Worm (Caenorhabditis elegans) whole organism, young adult: ENCODE measurements around the gene Y94A7B.11.

Experiments used
- C06A6.2 ChIP-seq: fragments of 200-800 bp; sonication (Bioruptor generic); conservative IDR thresholded peaks from 2 replicates; pipeline ENCODE4 v1.3.6; 2022; ENCODE audit warnings: missing genetic modification characterization, missing compliant biosample characterization
- F33H1.4 ChIP-seq: fragments of 200-800 bp; sonication (Bioruptor generic); IDR thresholded peaks from 2 replicates; pipeline ENCODE4 v1.3.6; 2022; ENCODE audit warnings: missing genetic modification reagents, missing genetic modification characterization, missing compliant biosample characterization
- F39B2.1 ChIP-seq: fragments of 200-800 bp; sonication (Bioruptor generic); IDR thresholded peaks from 2 replicates; pipeline ENCODE4 v1.3.6; 2022; ENCODE audit warnings: missing genetic modification reagents, missing genetic modification characterization, missing compliant biosample characterization
- F57A8.1 ChIP-seq: fragments of 200-800 bp; sonication (Bioruptor generic); optimal IDR thresholded peaks from 2 replicates; lab custom pipeline; 2018; ENCODE audit warnings: mild to moderate bottlenecking, missing genetic modification characterization, moderate library complexity, missing compliant biosample characterization
- ZK185.1 ChIP-seq: sonication (generic microtip); optimal IDR thresholded peaks from 2 replicates; lab custom pipeline; 2016; ENCODE audit warnings: mild to moderate bottlenecking, missing genetic modification characterization, missing compliant biosample characterization; ENCODE audit not compliant: poor library complexity, severe bottlenecking
- attf-5 ChIP-seq: fragments of 200-800 bp; sonication (Bioruptor generic); optimal IDR thresholded peaks from 2 replicates; lab custom pipeline; 2018; ENCODE audit warnings: mild to moderate bottlenecking, missing genetic modification characterization, missing compliant biosample characterization
- bed-2 ChIP-seq: fragments of 200-800 bp; sonication (Bioruptor generic); IDR thresholded peaks from 2 replicates; pipeline ENCODE4 v1.3.6; 2022; ENCODE audit warnings: missing genetic modification reagents, missing genetic modification characterization, missing compliant biosample characterization
- cebp-1 ChIP-seq, 2 experiments: fragments of 200-800 bp in 1 of 2; sonication (Bioruptor generic) in 1 of 2; sonication (generic microtip) in 1 of 2; IDR thresholded peaks in 1 of 2; optimal IDR thresholded peaks in 1 of 2; 2 replicates each; pipeline versions ENCODE4 v1.3.6 to Lab custom; 2017 to 2022; ENCODE audit warnings: missing compliant biosample characterization in 2 of 2, missing genetic modification characterization in 2 of 2, mild to moderate bottlenecking in 1 of 2, missing genetic modification reagents in 1 of 2, moderate library complexity in 1 of 2
- ceh-100 ChIP-seq: fragments of 200-800 bp; sonication (Bioruptor generic); IDR thresholded peaks from 2 replicates; pipeline ENCODE4 v1.3.6; 2022; ENCODE audit warnings: missing genetic modification reagents, missing genetic modification characterization, missing compliant biosample characterization
- dox-1 ChIP-seq: fragments of 200-800 bp; sonication (Bioruptor generic); IDR thresholded peaks from 2 replicates; pipeline ENCODE4 v1.3.6; 2022; ENCODE audit warnings: missing genetic modification reagents, missing genetic modification characterization, missing compliant biosample characterization
- dpl-1 ChIP-seq: fragments of 150-350 bp; optimal IDR thresholded peaks from 2 replicates; lab custom pipeline; 2014; ENCODE audit warnings: missing biosample characterization, missing genetic modification reagents, missing genetic modification characterization
- egl-44 ChIP-seq: fragments of 200-800 bp; sonication (Bioruptor generic); IDR thresholded peaks from 2 replicates; pipeline ENCODE4 v1.3.6; 2022; ENCODE audit warnings: missing genetic modification reagents, missing genetic modification characterization, missing compliant biosample characterization
- egrh-3 ChIP-seq: fragments of 200-800 bp; sonication (Bioruptor generic); IDR thresholded peaks from 2 replicates; pipeline ENCODE4 v1.3.6; 2022; ENCODE audit warnings: missing genetic modification reagents, missing genetic modification characterization, missing compliant biosample characterization
- gei-17 ChIP-seq: fragments of 200-800 bp; sonication (Bioruptor generic); optimal IDR thresholded peaks from 2 replicates; lab custom pipeline; 2018; ENCODE audit warnings: mild to moderate bottlenecking, missing genetic modification characterization, missing compliant biosample characterization
- hmg-20 ChIP-seq: fragments of 200-800 bp; sonication (Bioruptor generic); IDR thresholded peaks from 2 replicates; pipeline ENCODE4 v1.3.6; 2022; ENCODE audit warnings: missing genetic modification reagents, missing genetic modification characterization, missing compliant biosample characterization
- let-526 ChIP-seq: fragments of 200-800 bp; sonication (Bioruptor generic); IDR thresholded peaks from 2 replicates; pipeline ENCODE4 v1.3.6; 2022; ENCODE audit warnings: missing genetic modification reagents, missing genetic modification characterization, missing compliant biosample characterization
- lin-26 ChIP-seq: fragments of 200-800 bp; sonication (Bioruptor generic); IDR thresholded peaks from 2 replicates; pipeline ENCODE4 v1.3.6; 2022; ENCODE audit warnings: missing genetic modification reagents, missing genetic modification characterization, missing compliant biosample characterization
- lin-35 ChIP-seq, 3 experiments: fragments of 150-350 bp in 2 of 3; sonication (generic microtip) in 1 of 3; optimal IDR thresholded peaks; 2 replicates each; lab custom pipeline; 2014 to 2018; ENCODE audit warnings: missing biosample characterization in 3 of 3, missing genetic modification characterization in 3 of 3, missing genetic modification reagents in 3 of 3
- lin-40 ChIP-seq: sonication (generic microtip); optimal IDR thresholded peaks from 2 replicates; lab custom pipeline; 2016; ENCODE audit warnings: missing genetic modification characterization, mild to moderate bottlenecking, missing compliant biosample characterization, missing genotype, missing genetic modification reagents
- madf-10 ChIP-seq: sonication (generic microtip); optimal IDR thresholded peaks from 2 replicates; lab custom pipeline; 2016; ENCODE audit warnings: mild to moderate bottlenecking, missing genetic modification characterization, missing compliant biosample characterization
- madf-3 ChIP-seq: fragments of 200-800 bp; sonication (Bioruptor generic); IDR thresholded peaks from 2 replicates; pipeline ENCODE4 v1.3.6; 2022; ENCODE audit warnings: missing genetic modification reagents, missing genetic modification characterization, missing compliant biosample characterization
- madf-8 ChIP-seq: fragments of 200-800 bp; sonication (Bioruptor generic); conservative IDR thresholded peaks from 2 replicates; pipeline ENCODE4 v1.3.6; 2022; ENCODE audit warnings: missing genetic modification reagents, missing genetic modification characterization, missing compliant biosample characterization
- mel-28 ChIP-seq: sonication (generic microtip); optimal IDR thresholded peaks from 2 replicates; lab custom pipeline; 2016; ENCODE audit warnings: borderline replicate concordance, mild to moderate bottlenecking, missing genetic modification characterization, missing compliant biosample characterization
- nhr-120 ChIP-seq: fragments of 200-800 bp; sonication (Bioruptor generic); IDR thresholded peaks from 2 replicates; pipeline ENCODE4 v1.3.6; 2022; ENCODE audit warnings: missing genetic modification characterization, missing compliant biosample characterization
- nhr-179 ChIP-seq: sonication (generic microtip); optimal IDR thresholded peaks from 2 replicates; lab custom pipeline; 2016; ENCODE audit warnings: mild to moderate bottlenecking, missing genetic modification characterization, missing compliant biosample characterization
- rec-8 ChIP-seq, 2 experiments: sonication (generic microtip); optimal IDR thresholded peaks; 2 replicates each; lab custom pipeline; 2016; ENCODE audit warnings: mild to moderate bottlenecking in 2 of 2, missing genetic modification characterization in 2 of 2, missing genetic modification reagents in 2 of 2, missing genotype in 2 of 2, missing biosample characterization in 1 of 2, missing compliant biosample characterization in 1 of 2, moderate library complexity in 1 of 2
- rpc-1 ChIP-seq, 2 experiments: fragments of 150-350 bp in 1 of 2; sonication (generic microtip) in 1 of 2; optimal IDR thresholded peaks; 2 replicates each; lab custom pipeline; 2014 to 2018; ENCODE audit warnings: missing biosample characterization in 1 of 2, missing genetic modification characterization in 1 of 2, missing genetic modification reagents in 1 of 2, missing genotype in 1 of 2
- sea-2 ChIP-seq: fragments of 200-800 bp; sonication (Bioruptor generic); IDR thresholded peaks from 2 replicates; pipeline ENCODE4 v1.3.6; 2022; ENCODE audit warnings: missing genetic modification characterization, missing compliant biosample characterization
- tlf-1 ChIP-seq: fragments of 200-800 bp; sonication (Bioruptor generic); optimal IDR thresholded peaks from 2 replicates; lab custom pipeline; 2018; ENCODE audit warnings: mild to moderate bottlenecking, missing genetic modification characterization, missing compliant biosample characterization
- xnd-1 ChIP-seq: sonication (generic microtip); optimal IDR thresholded peaks from 2 replicates; lab custom pipeline; 2016; ENCODE audit warnings: missing genotype, missing genetic modification reagents, missing genetic modification characterization, missing compliant biosample characterization
- zfh-2 ChIP-seq: fragments of 200-800 bp; sonication (Bioruptor generic); conservative IDR thresholded peaks from 2 replicates; pipeline ENCODE4 v1.3.6; 2022; ENCODE audit warnings: missing genetic modification reagents, missing genetic modification characterization, missing compliant biosample characterization
- ztf-25 ChIP-seq: fragments of 200-800 bp; sonication (Bioruptor generic); IDR thresholded peaks from 2 replicates; pipeline ENCODE4 v1.3.6; 2022; ENCODE audit warnings: missing genetic modification reagents, missing genetic modification characterization, missing compliant biosample characterization
- ztf-28 ChIP-seq: fragments of 200-800 bp; sonication (Bioruptor generic); IDR thresholded peaks from 2 replicates; pipeline ENCODE4 v1.3.6; 2022; ENCODE audit warnings: missing genetic modification reagents, missing genetic modification characterization, missing compliant biosample characterization

Gene Y94A7B.11

ce11 chrV:17812127-17812526, 9.7 kb upstream of the Y94A7B.11 start:
- peak; percentile 82; the same call in 1 of the 2 replicates for TF ChIP-seq egrh-3 (GFP tag; lab: Robert Waterston, UW)
- 0 out of 2 replicates have a peak, but pooled peaks have one; percentile 43 for TF ChIP-seq madf-3 (GFP tag; lab: Robert Waterston, UW)
- TF ChIP-seq dox-1 (GFP tag; lab: Robert Waterston, UW) = 0 out of 2 replicates have a peak, but pooled peaks have one; percentile 11
- TF ChIP-seq nhr-120 (GFP tag; lab: Robert Waterston, UW) = 0 out of 2 replicates have a peak, but pooled peaks have one; percentile 27
- no peak for TF ChIP-seq ztf-28 (GFP tag; lab: Robert Waterston, UW)
- TF ChIP-seq F39B2.1 (GFP tag; lab: Robert Waterston, UW) = 0 out of 2 replicates have a peak, but pooled peaks have one; percentile 33
- TF ChIP-seq attf-5 (GFP tag; lab: Kevin White, UChicago) = no peak
- peak; percentile 94 for TF ChIP-seq zfh-2
- TF ChIP-seq gei-17 (GFP tag; lab: Kevin White, UChicago) = no peak

ce11 chrV:17810053-17810452, 7.6 kb upstream of the Y94A7B.11 start, which contains the start of gene srh-296:
Gene srh-296, plus strand, starts transcription at chrV:17810353.
- no peak for TF ChIP-seq nhr-179 (tag; lab: Kevin White, UChicago)
- TF ChIP-seq hmg-20 (GFP tag; lab: Robert Waterston, UW) = no peak
- no peak for TF ChIP-seq F57A8.1 (GFP tag; lab: Kevin White, UChicago)
- no peak for TF ChIP-seq madf-8
- no peak for TF ChIP-seq cebp-1 (GFP tag; IDR thresholded peaks at IDR 0.05; lab: Robert Waterston, UW)
- no peak for TF ChIP-seq cebp-1 (tag; optimal IDR thresholded peaks at IDR 0.05; lab: Kevin White, UChicago)
- TF ChIP-seq rpc-1 (optimal IDR thresholded peaks at IDR 0.05; lab: Kevin White, UChicago) = no peak
- no peak for TF ChIP-seq rpc-1 (tag; optimal IDR thresholded peaks at IDR 0.05; lab: Kevin White, UChicago)
- no peak for TF ChIP-seq egl-44 (GFP tag; lab: Robert Waterston, UW)
- TF ChIP-seq ztf-25 (GFP tag; lab: Robert Waterston, UW) = no peak
- TF ChIP-seq dpl-1 (GFP tag; lab: Kevin White, UChicago) = no peak
- no peak for TF ChIP-seq sea-2
- no peak for TF ChIP-seq tlf-1 (GFP tag; lab: Kevin White, UChicago)
- no peak for TF ChIP-seq nhr-120 (GFP tag; lab: Robert Waterston, UW)

ce11 chrV:17805323-17805722, 2.9 kb upstream of the Y94A7B.11 start, which contains the start of gene srh-291:
Gene srh-291, plus strand, starts transcription at chrV:17805623.
- TF ChIP-seq mel-28 = no peak
- TF ChIP-seq dox-1 (GFP tag; lab: Robert Waterston, UW) = no peak
- no peak for TF ChIP-seq lin-26 (GFP tag; lab: Robert Waterston, UW)
- TF ChIP-seq let-526 = no peak
- TF ChIP-seq lin-35 (GFP tag; optimal IDR thresholded peaks at IDR 0.05; lab: Kevin White, UChicago) = no peak
- no peak for TF ChIP-seq F33H1.4 (GFP tag; lab: Robert Waterston, UW)
- TF ChIP-seq madf-3 (GFP tag; lab: Robert Waterston, UW) = no peak
- no peak for TF ChIP-seq C06A6.2 (GFP tag; lab: Robert Waterston, UW)
- no peak for TF ChIP-seq xnd-1
- TF ChIP-seq rec-8 (tag; optimal IDR thresholded peaks at IDR 0.05; lab: Kevin White, UChicago) = no peak
- TF ChIP-seq bed-2 = no peak
- no peak for TF ChIP-seq ceh-100 (GFP tag; lab: Robert Waterston, UW)
- no peak for TF ChIP-seq ZK185.1 (tag; lab: Kevin White, UChicago)
- no peak for TF ChIP-seq lin-40
- TF ChIP-seq madf-10 (tag; lab: Kevin White, UChicago) = no peak
